Worm (Caenorhabditis elegans): ENCODE data around the gene tmed-12.
"Not testable (repeated sequence)": the region's sequence is repeated elsewhere in the genome, so short reads cannot be mapped to it uniquely, and the experiment has no call there.

tmed-12 gene

ce11 chrX:119363-119762 lies 43.6 kb downstream of the tmed-12 start, which contains the start of gene fbxa-16:
Gene fbxa-16 (plus strand): TSS chrX:119663.
- not testable (repeated sequence) for TF ChIP-seq ceh-82 (tag; optimal IDR thresholded peaks at IDR 0.05); ztf-4 (tag; optimal IDR thresholded peaks at IDR 0.05); ztf-1 (GFP tag; conservative IDR thresholded peaks at IDR 0.05)

- TF ChIP-seq mbf-1 (tag; optimal IDR thresholded peaks at IDR 0.05) (no peak), elt-1 (tag; optimal IDR thresholded peaks at IDR 0.05) (no peak), Y55F3AM.14 (GFP tag; optimal IDR thresholded peaks at IDR 0.05) (no peak), crh-2 (tag; optimal IDR thresholded peaks at IDR 0.05) (no peak), ztf-4 (tag; optimal IDR thresholded peaks at IDR 0.05) (no peak), skn-1 (tag; optimal IDR thresholded peaks at IDR 0.05) (no peak), fos-1 (tag; optimal IDR thresholded peaks at IDR 0.05) (no peak), dmd-4 (tag; optimal IDR thresholded peaks at IDR 0.05) (no peak), nhr-6 (tag; optimal IDR thresholded peaks at IDR 0.05) (no peak), ztf-11 (tag; optimal IDR thresholded peaks at IDR 0.05) (no peak), sma-9 (GFP tag; optimal IDR thresholded peaks at IDR 0.05) (no peak), sma-9 (tag; optimal IDR thresholded peaks at IDR 0.05) (no peak), lsy-2 (tag; optimal IDR thresholded peaks at IDR 0.05) (no peak), nhr-12 (tag; optimal IDR thresholded peaks at IDR 0.05) (no peak), blmp-1 (tag; optimal IDR thresholded peaks at IDR 0.05; ENCODE audit: insufficient read depth) (no peak), peb-1 (tag; optimal IDR thresholded peaks at IDR 0.05) (no peak), unc-55 (GFP tag; optimal IDR thresholded peaks at IDR 0.05) (no peak), aly-2 (tag; optimal IDR thresholded peaks at IDR 0.05) (no peak)
These were observed 45.9 kb downstream of the tmed-12 start, which contains the start of gene fbxa-222 for ce11 chrX:117080-117479. Gene fbxa-222 (plus strand): TSS chrX:117380.

- not testable (repeated sequence) for TF ChIP-seq crh-2, nhr-129, lin-11 (tag; optimal IDR thresholded peaks at IDR 0.05)
These were observed 48.5 kb downstream of the tmed-12 start, which contains the start of gene fbxa-221 for ce11 chrX:114400-114799. Gene fbxa-221 (plus strand): TSS chrX:114700.
